Worm (Caenorhabditis elegans) whole organism, midembryonic: ENCODE data around the gene clec-139.

Source experiments
- T22C8.4 ChIP-seq: fragments of 200-800 bp; sonication (Bioruptor generic); IDR thresholded peaks from 2 replicates; pipeline ENCODE4 v1.3.6; 2022; ENCODE audit warnings: missing genetic modification characterization, missing compliant biosample characterization
- cog-1 ChIP-seq: sonication (generic microtip); optimal IDR thresholded peaks from 2 replicates; lab custom pipeline; 2016; ENCODE audit warnings: missing genetic modification characterization, missing compliant biosample characterization
- flt-1 ChIP-seq: fragments of 200-800 bp; sonication (Bioruptor generic); IDR thresholded peaks from 2 replicates; pipeline ENCODE4 v1.3.6; 2022; ENCODE audit warnings: missing genetic modification characterization, missing compliant biosample characterization
- klf-2 ChIP-seq: fragments of 200-800 bp; sonication (Bioruptor generic); conservative IDR thresholded peaks from 2 replicates; pipeline ENCODE4 v1.3.6; 2022; ENCODE audit warnings: missing genetic modification reagents, missing genetic modification characterization, missing compliant biosample characterization
- med-1 ChIP-seq: sonication (generic microtip); optimal IDR thresholded peaks from 2 replicates; lab custom pipeline; 2017; ENCODE audit warnings: missing genetic modification characterization, mild to moderate bottlenecking, missing compliant biosample characterization, antibody characterized with exemption, missing genetic modification reagents; ENCODE audit not compliant: insufficient read depth
- tab-1 ChIP-seq: fragments of 200-800 bp; sonication (Bioruptor generic); IDR thresholded peaks from 2 replicates; pipeline ENCODE4 v1.3.6; 2022; ENCODE audit warnings: missing genetic modification characterization, missing compliant biosample characterization
- ztf-23 ChIP-seq: fragments of 200-800 bp; sonication (Bioruptor generic); IDR thresholded peaks from 2 replicates; pipeline ENCODE4 v1.3.6; 2022; ENCODE audit warnings: missing genetic modification reagents, missing genetic modification characterization, missing compliant biosample characterization
- ztf-29 ChIP-seq: fragments of 200-800 bp; sonication (Bioruptor generic); IDR thresholded peaks from 2 replicates; pipeline ENCODE4 v1.3.6; 2022; ENCODE audit warnings: missing genetic modification reagents, missing genetic modification characterization, missing compliant biosample characterization

ce11 chrII:4571868-4572267, 49.7 kb downstream of the clec-139 start, which contains the start of gene vab-1:
- no peak for TF ChIP-seq flt-1 (GFP tag; lab: Robert Waterston, UW)
- TF ChIP-seq T22C8.4: no peak
- TF ChIP-seq klf-2 (GFP tag; lab: Robert Waterston, UW): no peak
- TF ChIP-seq cog-1 (tag; lab: Kevin White, UChicago): no peak
- TF ChIP-seq med-1: no peak
- TF ChIP-seq tab-1: no peak
- TF ChIP-seq ztf-23 (GFP tag; lab: Robert Waterston, UW): no peak
- TF ChIP-seq ztf-29: no peak
